Fruit fly (Drosophila melanogaster) whole organism, embryonic: Measurements from ENCODE around the gene CG11970.

Experiments
- Abd-B ChIP-seq: fragments of 200-800 bp; sonication (Bioruptor generic); optimal IDR thresholded peaks from 2 replicates; lab custom pipeline; 2018; ENCODE audit warnings: missing biosample characterization, mild to moderate bottlenecking, missing genetic modification characterization, moderate library complexity
- Bteb2 ChIP-seq: fragments of 200-800 bp; sonication (Bioruptor generic); optimal IDR thresholded peaks from 2 replicates; lab custom pipeline; 2016; ENCODE audit warnings: missing biosample characterization, missing genetic modification characterization
- CG10147 ChIP-seq: fragments of 200-800 bp; sonication (Bioruptor generic); optimal IDR thresholded peaks from 2 replicates; lab custom pipeline; 2019; ENCODE audit warnings: missing biosample characterization, mild to moderate bottlenecking, missing genetic modification characterization, moderate library complexity
- CG10654 ChIP-seq: fragments of 200-800 bp; sonication (Bioruptor generic); optimal IDR thresholded peaks from 2 replicates; lab custom pipeline; 2016; ENCODE audit warnings: missing biosample characterization, missing genetic modification characterization
- CG12155 ChIP-seq: fragments of 200-800 bp; sonication (Bioruptor generic); optimal IDR thresholded peaks from 3 replicates; lab custom pipeline; 2016; ENCODE audit warnings: missing biosample characterization, missing genetic modification characterization
- CG14860 ChIP-seq: fragments of 200-800 bp; sonication (Bioruptor generic); IDR thresholded peaks from 3 replicates; pipeline ENCODE4 v1.3.6; 2022; ENCODE audit warnings: missing biosample characterization, missing genetic modification characterization; ENCODE audit not compliant: partially characterized antibody
- CG1602 ChIP-seq: fragments of 200-800 bp; sonication (Bioruptor generic); optimal IDR thresholded peaks from 3 replicates; lab custom pipeline; 2016; ENCODE audit warnings: missing biosample characterization, missing genetic modification characterization
- CG1603 ChIP-seq: fragments of 200-800 bp; sonication (Bioruptor generic); optimal IDR thresholded peaks from 2 replicates; lab custom pipeline; 2019; ENCODE audit warnings: missing biosample characterization, mild to moderate bottlenecking, missing genetic modification characterization, moderate library complexity
- CG17802 ChIP-seq: fragments of 200-800 bp; sonication (Bioruptor generic); optimal IDR thresholded peaks from 2 replicates; lab custom pipeline; 2018; ENCODE audit warnings: missing biosample characterization, mild to moderate bottlenecking, missing genetic modification characterization, moderate library complexity
- CG18764 ChIP-seq: fragments of 200-800 bp; sonication (Bioruptor generic); optimal IDR thresholded peaks from 3 replicates; lab custom pipeline; 2016; ENCODE audit warnings: missing biosample characterization, missing genetic modification characterization
- CG32772 ChIP-seq: fragments of 200-800 bp; sonication (Bioruptor generic); IDR thresholded peaks from 2 replicates; pipeline ENCODE4 v1.3.6; 2022; ENCODE audit warnings: missing biosample characterization, missing genetic modification characterization
- CG33213 ChIP-seq: fragments of 200-800 bp; sonication (Bioruptor generic); optimal IDR thresholded peaks from 3 replicates; lab custom pipeline; 2016; ENCODE audit warnings: missing biosample characterization, missing genetic modification characterization
- CG34422 ChIP-seq: fragments of 200-800 bp; sonication (Bioruptor generic); IDR thresholded peaks from 3 replicates; pipeline ENCODE4 v1.3.6; 2022; ENCODE audit warnings: missing biosample characterization, missing genetic modification characterization
- CG3847 ChIP-seq: fragments of 200-800 bp; sonication (Bioruptor generic); IDR thresholded peaks from 2 replicates; pipeline ENCODE4 v1.3.6; 2022; ENCODE audit warnings: missing biosample characterization, missing genetic modification characterization
- CG6765 ChIP-seq: fragments of 200-800 bp; sonication (Bioruptor generic); optimal IDR thresholded peaks from 3 replicates; lab custom pipeline; 2017; ENCODE audit warnings: missing biosample characterization, mild to moderate bottlenecking, missing genetic modification characterization
- CG7271 ChIP-seq: fragments of 200-800 bp; sonication (Bioruptor generic); optimal IDR thresholded peaks from 2 replicates; lab custom pipeline; 2018; ENCODE audit warnings: missing biosample characterization, mild to moderate bottlenecking, missing genetic modification characterization, moderate library complexity
- CG7963 ChIP-seq: fragments of 200-800 bp; sonication (Bioruptor generic); IDR thresholded peaks from 3 replicates; pipeline ENCODE4 v1.3.6; 2022; ENCODE audit warnings: missing biosample characterization, missing genetic modification characterization; ENCODE audit not compliant: partially characterized antibody
- Chrac-16 ChIP-seq: fragments of 200-800 bp; sonication (Bioruptor generic); optimal IDR thresholded peaks from 3 replicates; lab custom pipeline; 2016; ENCODE audit warnings: missing biosample characterization, missing genetic modification characterization
- CkIIα-i1 ChIP-seq: fragments of 200-800 bp; sonication (Bioruptor generic); IDR thresholded peaks from 2 replicates; pipeline ENCODE4 v1.3.6; 2022; ENCODE audit warnings: missing biosample characterization, missing genetic modification characterization
- Dp ChIP-seq: fragments of 200-800 bp; sonication (Bioruptor generic); optimal IDR thresholded peaks from 2 replicates; lab custom pipeline; 2018; ENCODE audit warnings: missing biosample characterization, mild to moderate bottlenecking, missing genetic modification characterization, moderate library complexity
- E2f1 ChIP-seq: fragments of 200-800 bp; sonication (Bioruptor generic); IDR thresholded peaks from 2 replicates; pipeline ENCODE4 v1.3.6; 2022; ENCODE audit warnings: missing biosample characterization, missing genetic modification characterization
- HLH4C ChIP-seq: fragments of 200-800 bp; sonication (Bioruptor generic); IDR thresholded peaks from 3 replicates; pipeline ENCODE4 v1.3.6; 2022; ENCODE audit warnings: missing biosample characterization, missing genetic modification characterization; ENCODE audit not compliant: partially characterized antibody
- Hr3 ChIP-seq: fragments of 200-800 bp; sonication (Bioruptor generic); optimal IDR thresholded peaks from 3 replicates; lab custom pipeline; 2016; ENCODE audit warnings: missing biosample characterization, missing genetic modification characterization
- MTF-1 ChIP-seq: fragments of 200-800 bp; sonication (Bioruptor generic); optimal IDR thresholded peaks from 2 replicates; lab custom pipeline; 2018; ENCODE audit warnings: missing biosample characterization, mild to moderate bottlenecking, missing genetic modification characterization, borderline replicate concordance
- Med ChIP-seq: fragments of 200-800 bp; sonication (Bioruptor generic); peaks from one replicate; lab custom pipeline; 2016; ENCODE audit warnings: missing biosample characterization, missing genetic modification characterization, mild to moderate bottlenecking, inconsistent platforms, moderate library complexity
- Opbp ChIP-seq: fragments of 200-800 bp; sonication (Bioruptor generic); IDR thresholded peaks from 3 replicates; pipeline ENCODE4 v1.3.6; 2022; ENCODE audit warnings: missing biosample characterization, missing genetic modification characterization; ENCODE audit not compliant: partially characterized antibody
- PHDP ChIP-seq: fragments of 200-800 bp; sonication (Bioruptor generic); optimal IDR thresholded peaks from 3 replicates; lab custom pipeline; 2018; ENCODE audit warnings: missing biosample characterization, mild to moderate bottlenecking, missing genetic modification characterization, moderate library complexity
- Pdp1 ChIP-seq, 2 experiments: fragments of 200-800 bp; sonication (Bioruptor generic); optimal IDR thresholded peaks; 3 replicates each; lab custom pipeline; 2016; ENCODE audit warnings: missing biosample characterization in 2 of 2, missing genetic modification characterization in 2 of 2, mild to moderate bottlenecking in 1 of 2, moderate library complexity in 1 of 2
- Rfx ChIP-seq: fragments of 200-800 bp; sonication (Bioruptor generic); IDR thresholded peaks from 2 replicates; pipeline ENCODE4 v1.3.6; 2022; ENCODE audit warnings: missing biosample characterization, missing genetic modification characterization
- amos ChIP-seq: fragments of 200-800 bp; sonication (Bioruptor generic); IDR thresholded peaks from 2 replicates; pipeline ENCODE4 v1.3.6; 2022; ENCODE audit warnings: missing biosample characterization, missing genetic modification characterization; ENCODE audit not compliant: partially characterized antibody
- ash1 ChIP-seq: fragments of 200-800 bp; sonication (Bioruptor generic); optimal IDR thresholded peaks from 2 replicates; lab custom pipeline; 2018; ENCODE audit warnings: missing biosample characterization, mild to moderate bottlenecking, missing genetic modification characterization
- az2 ChIP-seq: fragments of 200-800 bp; sonication (Bioruptor generic); optimal IDR thresholded peaks from 3 replicates; lab custom pipeline; 2016; ENCODE audit warnings: missing biosample characterization, missing genetic modification characterization
- bsh ChIP-seq, 2 experiments: fragments of 200-800 bp; sonication (Bioruptor generic); optimal IDR thresholded peaks; 2 replicates each; lab custom pipeline; 2017 to 2018; ENCODE audit warnings: mild to moderate bottlenecking in 2 of 2, missing biosample characterization in 2 of 2, missing genetic modification characterization in 2 of 2, moderate library complexity in 1 of 2
- chm ChIP-seq: fragments of 200-800 bp; sonication (Bioruptor generic); IDR thresholded peaks from 2 replicates; pipeline ENCODE4 v1.3.6; 2022; ENCODE audit warnings: missing biosample characterization, missing genetic modification characterization
- chn ChIP-seq: fragments of 200-800 bp; sonication (Bioruptor generic); optimal IDR thresholded peaks from 2 replicates; lab custom pipeline; 2016; ENCODE audit warnings: missing biosample characterization, missing genetic modification characterization
- dpn ChIP-seq, 2 experiments: fragments of 200-800 bp; sonication (Bioruptor generic); optimal IDR thresholded peaks; 3 replicates each; lab custom pipeline; 2016; ENCODE audit warnings: missing biosample characterization in 2 of 2, missing genetic modification characterization in 2 of 2
- grn ChIP-seq: fragments of 200-800 bp; sonication (Bioruptor generic); optimal IDR thresholded peaks from 3 replicates; lab custom pipeline; 2017; ENCODE audit warnings: missing biosample characterization, missing genetic modification characterization
- insv ChIP-seq, 2 experiments: fragments of 200-800 bp; sonication (Bioruptor generic); optimal IDR thresholded peaks; 3 replicates each; lab custom pipeline; 2016 to 2018; ENCODE audit warnings: missing biosample characterization in 2 of 2, missing genetic modification characterization in 2 of 2
- ken ChIP-seq: fragments of 200-800 bp; sonication (Bioruptor generic); IDR thresholded peaks from 3 replicates; pipeline ENCODE4 v1.3.6; 2022; ENCODE audit warnings: missing biosample characterization, missing genetic modification characterization
- lmd ChIP-seq: fragments of 200-800 bp; sonication (Bioruptor generic); IDR thresholded peaks from 2 replicates; pipeline ENCODE4 v1.3.6; 2022; ENCODE audit warnings: missing biosample characterization, missing genetic modification characterization
- onecut ChIP-seq: fragments of 200-800 bp; sonication (Bioruptor generic); IDR thresholded peaks from 2 replicates; pipeline ENCODE4 v1.3.6; 2022; ENCODE audit warnings: missing biosample characterization, missing genetic modification characterization
- pum ChIP-seq: fragments of 200-800 bp; sonication (Bioruptor generic); optimal IDR thresholded peaks from 2 replicates; lab custom pipeline; 2016; ENCODE audit warnings: missing biosample characterization, missing genetic modification characterization
- row ChIP-seq: fragments of 200-800 bp; sonication (Bioruptor generic); IDR thresholded peaks from 3 replicates; pipeline ENCODE4 v1.3.6; 2022; ENCODE audit warnings: missing biosample characterization, missing genetic modification characterization
- sim ChIP-seq: fragments of 200-800 bp; sonication (Bioruptor generic); IDR thresholded peaks from 2 replicates; pipeline ENCODE4 v1.3.6; 2022; ENCODE audit warnings: missing biosample characterization, missing genetic modification characterization
- sisA ChIP-seq: fragments of 200-800 bp; sonication (Bioruptor generic); IDR thresholded peaks from 2 replicates; pipeline ENCODE4 v1.3.6; 2022; ENCODE audit warnings: missing biosample characterization, missing genetic modification characterization
- sob ChIP-seq: fragments of 200-800 bp; sonication (Bioruptor generic); IDR thresholded peaks from 2 replicates; pipeline ENCODE4 v1.3.6; 2022; ENCODE audit warnings: missing biosample characterization, missing genetic modification characterization
- tna ChIP-seq: fragments of 200-800 bp; sonication (Bioruptor generic); IDR thresholded peaks from 2 replicates; pipeline ENCODE4 v1.3.6; 2022; ENCODE audit warnings: missing biosample characterization, missing genetic modification characterization; ENCODE audit not compliant: partially characterized antibody
- vvl ChIP-seq: fragments of 200-800 bp; sonication (Bioruptor generic); IDR thresholded peaks from 2 replicates; pipeline ENCODE4 v1.3.6; 2022; ENCODE audit warnings: missing biosample characterization, missing genetic modification characterization
- wor ChIP-seq: fragments of 200-800 bp; sonication (Bioruptor generic); IDR thresholded peaks from 2 replicates; pipeline ENCODE4 v1.3.6; 2022; ENCODE audit warnings: missing biosample characterization, missing genetic modification characterization
- zen2 ChIP-seq: fragments of 200-800 bp; sonication (Bioruptor generic); IDR thresholded peaks from 3 replicates; pipeline ENCODE4 v1.3.6; 2022; ENCODE audit warnings: missing biosample characterization, missing genetic modification characterization; ENCODE audit not compliant: partially characterized antibody

CG11970 gene

DNA sequence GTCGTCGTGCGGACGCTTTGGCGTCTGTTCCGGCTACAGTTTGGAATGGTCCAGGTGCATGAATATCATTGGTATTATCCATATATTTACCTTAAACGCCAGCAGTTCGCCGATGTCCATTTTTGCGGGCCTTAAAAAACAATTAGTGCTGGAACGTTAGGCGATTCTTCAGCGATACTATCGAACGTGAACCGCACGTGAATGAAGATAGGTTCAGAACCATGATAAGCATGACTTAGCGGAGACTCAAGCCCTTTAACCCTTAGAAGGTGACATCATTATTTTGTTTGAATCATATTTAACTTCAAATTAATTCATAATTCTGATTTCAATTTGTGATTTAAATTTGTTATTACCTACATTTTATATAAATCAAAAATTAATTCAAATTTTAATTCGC, 39.7 kb upstream of the CG11970 start, which contains the start of gene CG11964 (continued):
- TF ChIP-seq CG1602 (GFP tag; lab: Kevin White, UChicago): peak; percentile 51
- peak; percentile 33; the same call in 1 of the 2 replicates for TF ChIP-seq E2f1 (GFP tag; lab: Robert Waterston, UW)
- peak; percentile 38 for TF ChIP-seq CG10654 (GFP tag; lab: Kevin White, UChicago)
- TF ChIP-seq chn (GFP tag; lab: Kevin White, UChicago): peak; percentile 54
- TF ChIP-seq bsh (GFP tag; optimal IDR thresholded peaks at IDR 0.05; lab: Kevin White, UChicago): peak in 1 of 2 experiments; percentile 32
- peak; percentile 97 for TF ChIP-seq Med
- peak; percentile 35 for TF ChIP-seq pum
- TF ChIP-seq sob (GFP tag; lab: Robert Waterston, UW): peak; percentile 75
- peak; percentile 62 for TF ChIP-seq CG12155 (GFP tag; lab: Kevin White, UChicago)
- TF ChIP-seq Pdp1 (GFP tag; optimal IDR thresholded peaks at IDR 0.05; lab: Kevin White, UChicago): peak; percentile 52 to 66
- TF ChIP-seq Bteb2 (GFP tag; lab: Kevin White, UChicago): no peak
- no peak for TF ChIP-seq CkIIα-i1
- peak; percentile 87 for TF ChIP-seq CG33213 (GFP tag; lab: Kevin White, UChicago)
- TF ChIP-seq wor (GFP tag; lab: Robert Waterston, UW): no peak
- peak; percentile 76 for TF ChIP-seq vvl
- TF ChIP-seq CG6765 (GFP tag; lab: Kevin White, UChicago): no peak
- TF ChIP-seq tna (GFP tag; lab: Robert Waterston, UW): peak; percentile 99
- TF ChIP-seq dpn (GFP tag; optimal IDR thresholded peaks at IDR 0.05; lab: Kevin White, UChicago): peak; percentile 75 to 76
- peak; percentile 58; the same call in 1 of the 3 replicates for TF ChIP-seq ken (GFP tag; lab: Robert Waterston, UW)
- peak; percentile 99 for TF ChIP-seq CG7963 (GFP tag; lab: Robert Waterston, UW)
- peak; percentile 25 for TF ChIP-seq az2 (GFP tag; lab: Kevin White, UChicago)
- peak; percentile 98 for TF ChIP-seq zen2 (GFP tag; lab: Robert Waterston, UW)
- TF ChIP-seq Rfx (GFP tag; lab: Robert Waterston, UW): peak; percentile 80
- no peak for TF ChIP-seq sim
- peak; percentile 79 for TF ChIP-seq CG3847 (GFP tag; lab: Robert Waterston, UW)
- TF ChIP-seq sisA (GFP tag; lab: Robert Waterston, UW): peak; percentile 43
- peak; percentile 63 for TF ChIP-seq CG18764 (GFP tag; lab: Kevin White, UChicago)
- peak; percentile 97 for TF ChIP-seq HLH4C (GFP tag; lab: Robert Waterston, UW)
- peak in 1 of 2 experiments; percentile 3 for TF ChIP-seq insv (GFP tag; optimal IDR thresholded peaks at IDR 0.05; lab: Kevin White, UChicago)
- TF ChIP-seq chm (GFP tag; lab: Robert Waterston, UW): no peak
- TF ChIP-seq CG1603 (tag; lab: Kevin White, UChicago): peak; percentile 92
- TF ChIP-seq CG7271 (tag; lab: Kevin White, UChicago): no peak
- peak; percentile 76 for TF ChIP-seq CG17802 (tag; lab: Kevin White, UChicago)
- TF ChIP-seq Opbp (GFP tag; lab: Robert Waterston, UW): peak; percentile 99
- peak; percentile 42 for TF ChIP-seq Hr3 (GFP tag; lab: Kevin White, UChicago)
- peak; percentile 73 for TF ChIP-seq Dp (GFP tag; lab: Kevin White, UChicago)
- TF ChIP-seq lmd (GFP tag; lab: Robert Waterston, UW): peak; percentile 35; the same call in 1 of the 2 replicates
- peak; percentile 75 for TF ChIP-seq CG34422 (GFP tag; lab: Robert Waterston, UW)
- no peak for TF ChIP-seq grn (GFP tag; lab: Kevin White, UChicago)
- peak; percentile 69 for TF ChIP-seq Abd-B (GFP tag; lab: Kevin White, UChicago)
- peak; percentile 49 for TF ChIP-seq PHDP
- no peak for TF ChIP-seq MTF-1 (GFP tag; lab: Kevin White, UChicago)
- peak; percentile 62 for TF ChIP-seq Chrac-16 (GFP tag; lab: Kevin White, UChicago)
- peak; percentile 25; the same call in 1 of the 2 replicates for TF ChIP-seq onecut (GFP tag; lab: Robert Waterston, UW)
- peak; percentile 63 for TF ChIP-seq CG10147
- TF ChIP-seq CG14860 (GFP tag; lab: Robert Waterston, UW): peak; percentile 98
- TF ChIP-seq CG32772 (GFP tag; lab: Robert Waterston, UW): peak; percentile 29; the same call in 1 of the 2 replicates
- TF ChIP-seq amos (GFP tag; lab: Robert Waterston, UW): peak; percentile 100
- TF ChIP-seq row (GFP tag; lab: Robert Waterston, UW): peak; percentile 91
- no peak for TF ChIP-seq ash1 (GFP tag; lab: Kevin White, UChicago)
